Worm (Caenorhabditis elegans) whole organism, young adult: ENCODE results near the gene F49E2.5.

ENCODE experiments used
- B0035.1 ChIP-seq: sonication (generic microtip); optimal IDR thresholded peaks from 2 replicates; lab custom pipeline; 2016; ENCODE audit warnings: missing genetic modification characterization, mild to moderate bottlenecking, missing compliant biosample characterization, missing genotype, missing genetic modification reagents
- D2030.7 ChIP-seq: fragments of 200-800 bp; sonication (Bioruptor generic); IDR thresholded peaks from 2 replicates; pipeline ENCODE4 v1.3.6; 2022; ENCODE audit warnings: missing genetic modification reagents, missing genetic modification characterization, missing compliant biosample characterization
- F10E7.11 ChIP-seq: sonication (generic microtip); optimal IDR thresholded peaks from 2 replicates; lab custom pipeline; 2017; ENCODE audit warnings: mild to moderate bottlenecking, missing genetic modification characterization, moderate library complexity, missing compliant biosample characterization
- F39B2.1 ChIP-seq: fragments of 200-800 bp; sonication (Bioruptor generic); IDR thresholded peaks from 2 replicates; pipeline ENCODE4 v1.3.6; 2022; ENCODE audit warnings: missing genetic modification reagents, missing genetic modification characterization, missing compliant biosample characterization
- F49E8.2 ChIP-seq: sonication (generic microtip); optimal IDR thresholded peaks from 3 replicates; lab custom pipeline; 2017; ENCODE audit warnings: missing genetic modification characterization, mild to moderate bottlenecking, missing compliant biosample characterization, antibody characterized with exemption, moderate library complexity; ENCODE audit not compliant: insufficient read depth
- T26A5.8 ChIP-seq: sonication (generic microtip); optimal IDR thresholded peaks from 2 replicates; lab custom pipeline; 2016; ENCODE audit warnings: missing genetic modification characterization, missing compliant biosample characterization
- Y56A3A.18 ChIP-seq: fragments of 200-800 bp; sonication (Bioruptor generic); IDR thresholded peaks from 2 replicates; pipeline ENCODE4 v1.3.6; 2022; ENCODE audit warnings: missing genetic modification reagents, missing genetic modification characterization, missing compliant biosample characterization
- Y79H2A.3 ChIP-seq: fragments of 200-800 bp; sonication (Bioruptor generic); conservative IDR thresholded peaks from 2 replicates; pipeline ENCODE4 v1.3.6; 2022; ENCODE audit warnings: missing genetic modification reagents, missing genetic modification characterization, missing compliant biosample characterization
- Y95B8A.8 ChIP-seq: fragments of 200-800 bp; sonication (Bioruptor generic); IDR thresholded peaks from 2 replicates; pipeline ENCODE4 v1.3.6; 2022; ENCODE audit warnings: missing genetic modification reagents, missing genetic modification characterization, missing compliant biosample characterization
- ama-1 ChIP-seq, 3 experiments: fragments of 150-350 bp in 1 of 3; sonication (generic microtip) in 2 of 3; optimal IDR thresholded peaks; 2 replicates each; lab custom pipeline; 2014 to 2018; ENCODE audit warnings: missing biosample characterization in 2 of 3, missing genetic modification characterization in 2 of 3, missing genetic modification reagents in 2 of 3
- athp-1 ChIP-seq: sonication (generic microtip); optimal IDR thresholded peaks from 2 replicates; lab custom pipeline; 2017; ENCODE audit warnings: mild to moderate bottlenecking, missing genetic modification characterization, missing compliant biosample characterization
- attf-3 ChIP-seq: fragments of 200-800 bp; sonication (Bioruptor generic); conservative IDR thresholded peaks from 2 replicates; pipeline ENCODE4 v1.3.6; 2022; ENCODE audit warnings: missing genetic modification reagents, missing genetic modification characterization, missing compliant biosample characterization
- attf-5 ChIP-seq: fragments of 200-800 bp; sonication (Bioruptor generic); optimal IDR thresholded peaks from 2 replicates; lab custom pipeline; 2018; ENCODE audit warnings: mild to moderate bottlenecking, missing genetic modification characterization, missing compliant biosample characterization
- bed-2 ChIP-seq: fragments of 200-800 bp; sonication (Bioruptor generic); IDR thresholded peaks from 2 replicates; pipeline ENCODE4 v1.3.6; 2022; ENCODE audit warnings: missing genetic modification reagents, missing genetic modification characterization, missing compliant biosample characterization
- cebp-1 ChIP-seq, 2 experiments: fragments of 200-800 bp in 1 of 2; sonication (Bioruptor generic) in 1 of 2; sonication (generic microtip) in 1 of 2; IDR thresholded peaks in 1 of 2; optimal IDR thresholded peaks in 1 of 2; 2 replicates each; pipeline versions ENCODE4 v1.3.6 to Lab custom; 2017 to 2022; ENCODE audit warnings: missing compliant biosample characterization in 2 of 2, missing genetic modification characterization in 2 of 2, mild to moderate bottlenecking in 1 of 2, missing genetic modification reagents in 1 of 2, moderate library complexity in 1 of 2
- ceh-40 ChIP-seq: fragments of 200-800 bp; sonication (Bioruptor generic); IDR thresholded peaks from 2 replicates; pipeline ENCODE4 v1.3.6; 2022; ENCODE audit warnings: missing genetic modification characterization, missing compliant biosample characterization
- ceh-58 ChIP-seq: fragments of 200-800 bp; sonication (Bioruptor generic); IDR thresholded peaks from 2 replicates; pipeline ENCODE4 v1.3.6; 2022; ENCODE audit warnings: missing genetic modification characterization, missing compliant biosample characterization
- ceh-91 ChIP-seq: fragments of 200-800 bp; sonication (Bioruptor generic); IDR thresholded peaks from 2 replicates; pipeline ENCODE4 v1.3.6; 2022; ENCODE audit warnings: missing genetic modification reagents, missing genetic modification characterization, missing compliant biosample characterization
- efl-1 ChIP-seq: fragments of 150-350 bp; optimal IDR thresholded peaks from 2 replicates; lab custom pipeline; 2014; ENCODE audit warnings: missing biosample characterization, missing genetic modification reagents, missing genetic modification characterization
- egrh-3 ChIP-seq: fragments of 200-800 bp; sonication (Bioruptor generic); IDR thresholded peaks from 2 replicates; pipeline ENCODE4 v1.3.6; 2022; ENCODE audit warnings: missing genetic modification reagents, missing genetic modification characterization, missing compliant biosample characterization
- ekl-4 ChIP-seq: fragments of 200-800 bp; sonication (Bioruptor generic); IDR thresholded peaks from 2 replicates; pipeline ENCODE4 v1.3.6; 2022; ENCODE audit warnings: missing genetic modification reagents, missing genetic modification characterization, missing compliant biosample characterization
- gei-17 ChIP-seq: fragments of 200-800 bp; sonication (Bioruptor generic); optimal IDR thresholded peaks from 2 replicates; lab custom pipeline; 2018; ENCODE audit warnings: mild to moderate bottlenecking, missing genetic modification characterization, missing compliant biosample characterization
- hmg-1.2 ChIP-seq: fragments of 200-800 bp; sonication (Bioruptor generic); IDR thresholded peaks from 2 replicates; pipeline ENCODE4 v1.3.6; 2022; ENCODE audit warnings: missing genetic modification reagents, missing genetic modification characterization, missing compliant biosample characterization
- hsf-1 ChIP-seq: fragments of 200-800 bp; sonication (Bioruptor generic); IDR thresholded peaks from 2 replicates; pipeline ENCODE4 v1.3.6; 2022; ENCODE audit warnings: missing genetic modification reagents, missing genetic modification characterization, missing compliant biosample characterization
- let-526 ChIP-seq: fragments of 200-800 bp; sonication (Bioruptor generic); IDR thresholded peaks from 2 replicates; pipeline ENCODE4 v1.3.6; 2022; ENCODE audit warnings: missing genetic modification reagents, missing genetic modification characterization, missing compliant biosample characterization
- let-607 ChIP-seq, 2 experiments: fragments of 200-800 bp in 1 of 2; sonication (Bioruptor generic) in 1 of 2; sonication (generic microtip) in 1 of 2; optimal IDR thresholded peaks; 2 replicates each; lab custom pipeline; 2016 to 2018; ENCODE audit warnings: mild to moderate bottlenecking in 2 of 2, missing compliant biosample characterization in 2 of 2, missing genetic modification characterization in 2 of 2, moderate library complexity in 2 of 2, missing genotype in 1 of 2
- lin-35 ChIP-seq, 3 experiments: fragments of 150-350 bp in 2 of 3; sonication (generic microtip) in 1 of 3; optimal IDR thresholded peaks; 2 replicates each; lab custom pipeline; 2014 to 2018; ENCODE audit warnings: missing biosample characterization in 3 of 3, missing genetic modification characterization in 3 of 3, missing genetic modification reagents in 3 of 3
- lin-40 ChIP-seq: sonication (generic microtip); optimal IDR thresholded peaks from 2 replicates; lab custom pipeline; 2016; ENCODE audit warnings: missing genetic modification characterization, mild to moderate bottlenecking, missing compliant biosample characterization, missing genotype, missing genetic modification reagents
- lir-1 ChIP-seq: fragments of 200-800 bp; sonication (Bioruptor generic); conservative IDR thresholded peaks from 2 replicates; pipeline ENCODE4 v1.3.6; 2022; ENCODE audit warnings: missing genetic modification reagents, missing genetic modification characterization, missing compliant biosample characterization
- lsl-1 ChIP-seq: fragments of 200-800 bp; sonication (Bioruptor generic); optimal IDR thresholded peaks from 2 replicates; lab custom pipeline; 2018; ENCODE audit warnings: mild to moderate bottlenecking, missing genetic modification characterization, moderate library complexity, missing compliant biosample characterization
- madf-6 ChIP-seq: fragments of 200-800 bp; sonication (Bioruptor generic); IDR thresholded peaks from 2 replicates; pipeline ENCODE4 v1.3.6; 2022; ENCODE audit warnings: missing genetic modification reagents, missing genetic modification characterization, missing compliant biosample characterization
- nfya-2 ChIP-seq: fragments of 200-800 bp; sonication (Bioruptor generic); IDR thresholded peaks from 2 replicates; pipeline ENCODE4 v1.3.6; 2022; ENCODE audit warnings: missing genetic modification reagents, missing genetic modification characterization, missing compliant biosample characterization
- nfyb-1 ChIP-seq: fragments of 200-800 bp; sonication (Bioruptor generic); IDR thresholded peaks from 2 replicates; pipeline ENCODE4 v1.3.6; 2022; ENCODE audit warnings: missing genetic modification reagents, missing genetic modification characterization, missing compliant biosample characterization
- nhr-80 ChIP-seq: sonication (generic microtip); optimal IDR thresholded peaks from 2 replicates; lab custom pipeline; 2016; ENCODE audit warnings: missing genetic modification characterization, missing compliant biosample characterization
- pbrm-1 ChIP-seq: fragments of 200-800 bp; sonication (Bioruptor generic); IDR thresholded peaks from 2 replicates; pipeline ENCODE4 v1.3.6; 2022; ENCODE audit warnings: missing genetic modification reagents, missing genetic modification characterization, missing compliant biosample characterization
- rcor-1 ChIP-seq: fragments of 200-800 bp; sonication (Bioruptor generic); IDR thresholded peaks from 2 replicates; pipeline ENCODE4 v1.3.6; 2022; ENCODE audit warnings: missing genetic modification reagents, missing genetic modification characterization, missing compliant biosample characterization
- sdz-38 ChIP-seq: sonication (generic microtip); optimal IDR thresholded peaks from 2 replicates; lab custom pipeline; 2016; ENCODE audit warnings: missing genotype, missing genetic modification characterization, missing compliant biosample characterization
- snpc-4 ChIP-seq, 5 experiments: fragments of 150-350 bp in 1 of 5; sonication (generic microtip) in 4 of 5; optimal IDR thresholded peaks; 2 replicates each; lab custom pipeline; 2014 to 2018; ENCODE audit warnings: missing genetic modification characterization in 5 of 5, missing biosample characterization in 3 of 5, antibody characterized with exemption in 2 of 5, mild to moderate bottlenecking in 2 of 5, missing compliant biosample characterization in 2 of 5, missing genotype in 2 of 5, moderate library complexity in 2 of 5, missing genetic modification reagents in 1 of 5
- tbp1 ChIP-seq: fragments of 200-800 bp; sonication (Bioruptor generic); optimal IDR thresholded peaks from 2 replicates; lab custom pipeline; 2018; ENCODE audit warnings: mild to moderate bottlenecking, missing genetic modification characterization, missing compliant biosample characterization
- tbx-9 ChIP-seq: sonication (generic microtip); optimal IDR thresholded peaks from 2 replicates; lab custom pipeline; 2016; ENCODE audit warnings: borderline replicate concordance, missing genetic modification characterization, inconsistent platforms, missing compliant biosample characterization
- unc-62 ChIP-seq: fragments of 150-350 bp; optimal IDR thresholded peaks from 2 replicates; lab custom pipeline; 2014; ENCODE audit warnings: missing biosample characterization, missing genetic modification reagents, missing genetic modification characterization
- xnd-1 ChIP-seq: sonication (generic microtip); optimal IDR thresholded peaks from 2 replicates; lab custom pipeline; 2016; ENCODE audit warnings: missing genotype, missing genetic modification reagents, missing genetic modification characterization, missing compliant biosample characterization
- zfh-2 ChIP-seq: fragments of 200-800 bp; sonication (Bioruptor generic); conservative IDR thresholded peaks from 2 replicates; pipeline ENCODE4 v1.3.6; 2022; ENCODE audit warnings: missing genetic modification reagents, missing genetic modification characterization, missing compliant biosample characterization
- ztf-18 ChIP-seq: sonication (generic microtip); optimal IDR thresholded peaks from 2 replicates; lab custom pipeline; 2016; ENCODE audit warnings: missing genotype, mild to moderate bottlenecking, missing genetic modification characterization, missing compliant biosample characterization

Gene F49E2.5

DNA sequence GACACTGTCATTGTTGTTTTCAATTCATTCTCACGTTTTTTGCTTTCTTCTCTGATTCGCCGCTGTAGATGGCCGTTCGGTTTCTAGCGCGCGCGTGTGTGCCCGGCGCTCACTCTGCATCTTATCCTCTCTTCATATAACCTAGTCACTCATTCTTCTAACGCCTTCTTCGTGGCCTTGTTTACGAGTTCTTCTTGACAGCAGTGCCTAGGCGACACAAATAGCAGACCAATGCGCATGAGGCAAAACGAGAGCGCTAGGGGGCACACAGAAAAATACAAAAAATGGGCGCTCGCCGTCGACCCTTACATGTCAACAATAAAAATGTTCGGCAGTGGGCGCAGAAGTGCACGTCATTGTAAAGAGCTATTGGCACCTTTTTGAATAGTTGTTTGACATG lies 7.7 kb downstream of the F49E2.5 start (continued):
- TF ChIP-seq pbrm-1 (GFP tag; lab: Robert Waterston, UW) (0 out of 2 replicates have a peak, but pooled peaks have one; percentile 40), tbp1 (GFP tag; lab: Kevin White, UChicago) (peak; percentile 22), zfh-2 (GFP tag; lab: Robert Waterston, UW) (peak; percentile 88), bed-2 (no peak), nfya-2 (GFP tag; lab: Robert Waterston, UW) (no peak), B0035.1 (tag; lab: Kevin White, UChicago) (no peak), madf-6 (no peak), D2030.7 (GFP tag; lab: Robert Waterston, UW) (no peak), lin-35 (GFP tag; optimal IDR thresholded peaks at IDR 0.05; lab: Kevin White, UChicago) (no peak), ekl-4 (0 out of 2 replicates have a peak, but pooled peaks have one; percentile 33), gei-17 (GFP tag; lab: Kevin White, UChicago) (no peak), snpc-4 (GFP tag; optimal IDR thresholded peaks at IDR 0.05; lab: Kevin White, UChicago) (no peak), snpc-4 (tag; optimal IDR thresholded peaks at IDR 0.05; lab: Kevin White, UChicago) (peak in 2 of 4 experiments; percentile 26 to 39), ceh-58 (no peak), lir-1 (GFP tag; lab: Robert Waterston, UW) (0 out of 2 replicates have a peak, but pooled peaks have one; percentile 18)

DNA sequence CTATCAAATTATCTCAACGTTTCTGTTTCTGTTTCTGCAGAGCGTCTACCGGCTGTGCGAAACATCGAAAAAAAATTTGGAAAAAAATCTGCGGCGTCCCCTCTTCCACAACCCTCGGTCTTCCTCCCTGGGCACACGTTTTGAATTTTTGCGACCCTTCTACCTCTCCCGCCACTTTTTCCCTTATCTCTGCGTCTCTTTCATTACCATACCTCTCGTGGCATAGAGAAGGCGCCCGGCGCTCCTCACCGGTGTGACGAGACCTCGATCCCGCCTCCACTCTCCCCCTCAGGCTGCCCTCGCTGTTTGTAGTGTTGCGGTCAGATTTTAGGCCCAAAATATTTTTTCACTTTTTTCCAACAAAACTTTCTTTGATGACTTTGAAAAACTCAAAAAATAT lies 9.0 kb downstream of the F49E2.5 start:
- peak; percentile 30 for TF ChIP-seq lin-40 (tag; lab: Kevin White, UChicago)
- no peak for TF ChIP-seq F49E8.2
- TF ChIP-seq egrh-3 (GFP tag; lab: Robert Waterston, UW): peak; percentile 77
- no peak for TF ChIP-seq rcor-1
- no peak for TF ChIP-seq F10E7.11 (tag; lab: Kevin White, UChicago)
- TF ChIP-seq Y56A3A.18: no peak
- peak; percentile 37 for TF ChIP-seq nhr-80 (tag; lab: Kevin White, UChicago)
- no peak for TF ChIP-seq xnd-1
- TF ChIP-seq athp-1 (tag; lab: Kevin White, UChicago): no peak
- TF ChIP-seq snpc-4 (GFP tag; optimal IDR thresholded peaks at IDR 0.05; lab: Kevin White, UChicago): no peak
- peak in 1 of 4 experiments; percentile 7 for TF ChIP-seq snpc-4 (tag; optimal IDR thresholded peaks at IDR 0.05; lab: Kevin White, UChicago)
- TF ChIP-seq hmg-1.2 (GFP tag; lab: Robert Waterston, UW): peak; percentile 53
- no peak for TF ChIP-seq ceh-40
- peak; percentile 4 for TF ChIP-seq attf-5 (GFP tag; lab: Kevin White, UChicago)
- no peak for TF ChIP-seq sdz-38
- TF ChIP-seq zfh-2 (GFP tag; lab: Robert Waterston, UW): peak; percentile 92
- no peak for TF ChIP-seq ama-1 (optimal IDR thresholded peaks at IDR 0.05; lab: Kevin White, UChicago)
- TF ChIP-seq ama-1 (GFP tag; optimal IDR thresholded peaks at IDR 0.05; lab: Kevin White, UChicago): no peak
- TF ChIP-seq cebp-1 (GFP tag; IDR thresholded peaks at IDR 0.05; lab: Robert Waterston, UW): no peak
- peak; percentile 4 for TF ChIP-seq cebp-1 (tag; optimal IDR thresholded peaks at IDR 0.05; lab: Kevin White, UChicago)
- TF ChIP-seq nfyb-1: 0 out of 2 replicates have a peak, but pooled peaks have one; percentile 26
- no peak for TF ChIP-seq unc-62 (GFP tag; lab: Kevin White, UChicago)
- TF ChIP-seq, all 124 proteins: peak for 9

DNA sequence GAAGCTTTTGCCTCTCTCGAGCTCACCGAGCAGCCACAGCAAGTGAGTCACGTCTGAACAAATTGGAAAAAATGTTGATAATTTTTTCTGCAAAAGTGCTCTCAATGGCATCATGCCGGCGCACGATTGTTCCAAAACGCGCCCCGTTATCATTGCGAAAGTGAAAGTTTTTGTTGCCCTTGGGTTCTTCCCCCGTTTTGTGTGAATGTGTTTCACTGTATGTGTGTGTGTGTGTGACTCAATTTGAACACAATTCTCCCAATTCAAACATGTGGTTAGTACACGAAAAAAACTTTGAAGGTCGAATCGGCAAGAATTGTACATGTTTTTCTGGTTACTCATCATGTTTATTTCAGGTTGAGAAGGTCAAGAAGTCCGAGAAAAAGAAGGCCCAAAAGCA lies 9.6 kb downstream of the F49E2.5 start:
- TF ChIP-seq efl-1: no peak
- no peak for TF ChIP-seq ztf-18 (tag; lab: Kevin White, UChicago)
- TF ChIP-seq tbp1 (GFP tag; lab: Kevin White, UChicago): peak; percentile 8
- no peak for TF ChIP-seq ceh-91 (GFP tag; lab: Robert Waterston, UW)
- TF ChIP-seq lin-40 (tag; lab: Kevin White, UChicago): peak; percentile 3
- no peak for TF ChIP-seq Y95B8A.8 (GFP tag; lab: Robert Waterston, UW)
- TF ChIP-seq F49E8.2: no peak
- TF ChIP-seq T26A5.8: no peak
- TF ChIP-seq Y79H2A.3: no peak
- TF ChIP-seq nhr-80 (tag; lab: Kevin White, UChicago): peak; percentile 96
- no peak for TF ChIP-seq let-607 (tag; optimal IDR thresholded peaks at IDR 0.05; lab: Kevin White, UChicago)
- no peak for TF ChIP-seq tbx-9
- TF ChIP-seq attf-5 (GFP tag; lab: Kevin White, UChicago): peak; percentile 33
- no peak for TF ChIP-seq hsf-1 (GFP tag; lab: Robert Waterston, UW)
- no peak for TF ChIP-seq rcor-1
- TF ChIP-seq F39B2.1 (GFP tag; lab: Robert Waterston, UW): no peak
- no peak for TF ChIP-seq F10E7.11 (tag; lab: Kevin White, UChicago)
- TF ChIP-seq lsl-1 (GFP tag; lab: Kevin White, UChicago): no peak
- no peak for TF ChIP-seq attf-3 (GFP tag; lab: Robert Waterston, UW)
- TF ChIP-seq let-526 (GFP tag; lab: Robert Waterston, UW): no peak
